Worm (Caenorhabditis elegans) whole organism, L4 larva: Measurements from ENCODE around the gene tbx-33.
"Not testable (repeated sequence)": the region's sequence is repeated elsewhere in the genome, so short reads cannot be mapped to it uniquely, and the experiment has no call there.

Experiments used
- egl-43 ChIP-seq: fragments of 200-800 bp; sonication (Bioruptor generic); IDR thresholded peaks from 2 replicates; pipeline ENCODE4 v1.3.6; 2022; ENCODE audit warnings: missing genetic modification reagents, missing genetic modification characterization, missing compliant biosample characterization
- nhr-77 ChIP-seq: fragments of 150-350 bp; optimal IDR thresholded peaks from 2 replicates; lab custom pipeline; 2014; ENCODE audit warnings: missing biosample characterization, missing genetic modification characterization

- TF ChIP-seq nhr-77 (tag; lab: Kevin White, UChicago) = not testable (repeated sequence)
- TF ChIP-seq egl-43 (GFP tag; lab: Robert Waterston, UW) = peak; percentile 56; the same call in 1 of the 2 replicates
Observed at ce11 chrIII:11608970-11609369, 27.7 kb downstream of the tbx-33 start.
